Worm (Caenorhabditis elegans) whole organism, L4 larva: Measurements from ENCODE around the gene clec-5.
A peak's percentile ranks its signal among the peaks of the same experiment; 100 is the strongest.

Source experiments
- D1046.2 ChIP-seq: fragments of 200-800 bp; sonication (Bioruptor generic); IDR thresholded peaks from 2 replicates; pipeline ENCODE4 v1.3.6; 2022; ENCODE audit warnings: missing genetic modification characterization, missing compliant biosample characterization
- Y105C5A.15 ChIP-seq: fragments of 200-800 bp; sonication (Bioruptor generic); IDR thresholded peaks from 2 replicates; pipeline ENCODE4 v1.3.6; 2022; ENCODE audit warnings: missing genetic modification characterization, missing compliant biosample characterization
- Y48G9A.11 ChIP-seq: fragments of 200-800 bp; sonication (Bioruptor generic); IDR thresholded peaks from 2 replicates; pipeline ENCODE4 v1.3.6; 2022; ENCODE audit warnings: missing genetic modification reagents, missing genetic modification characterization, missing compliant biosample characterization
- aha-1 ChIP-seq: fragments of 150-350 bp; peaks from one replicate; lab custom pipeline; 2014; ENCODE audit warnings: missing biosample characterization, missing genetic modification characterization
- aly-2 ChIP-seq: sonication (generic microtip); optimal IDR thresholded peaks from 2 replicates; lab custom pipeline; 2018; ENCODE audit warnings: missing biosample characterization, missing genetic modification characterization
- ama-1 ChIP-seq: fragments of 150-350 bp; optimal IDR thresholded peaks from 2 replicates; lab custom pipeline; 2014; ENCODE audit warnings: inconsistent platforms, mixed read lengths
- arid-1 ChIP-seq: fragments of 200-800 bp; sonication (Bioruptor generic); conservative IDR thresholded peaks from 2 replicates; pipeline ENCODE4 v1.3.6; 2022; ENCODE audit warnings: missing genetic modification reagents, missing genetic modification characterization, missing compliant biosample characterization
- daf-16 ChIP-seq, 3 experiments: sonication (generic microtip); optimal IDR thresholded peaks; 2 replicates each; lab custom pipeline; 2016 to 2017; ENCODE audit warnings: missing genetic modification characterization in 3 of 3, missing genetic modification reagents in 3 of 3, mild to moderate bottlenecking in 2 of 3, missing compliant biosample characterization in 2 of 3, missing biosample characterization in 1 of 3, moderate library complexity in 1 of 3
- daf-19 ChIP-seq: fragments of 200-800 bp; sonication (Bioruptor generic); conservative IDR thresholded peaks from 2 replicates; pipeline ENCODE4 v1.3.6; 2022; ENCODE audit warnings: missing genetic modification characterization, missing compliant biosample characterization
- dmd-8 ChIP-seq: fragments of 200-800 bp; sonication (Bioruptor generic); IDR thresholded peaks from 2 replicates; pipeline ENCODE4 v1.3.6; 2022; ENCODE audit warnings: missing genetic modification characterization, missing compliant biosample characterization
- dmd-9 ChIP-seq: fragments of 200-800 bp; sonication (Bioruptor generic); IDR thresholded peaks from 2 replicates; pipeline ENCODE4 v1.3.6; 2022; ENCODE audit warnings: missing genetic modification reagents, missing genetic modification characterization, missing compliant biosample characterization
- duxl-1 ChIP-seq: sonication (generic microtip); optimal IDR thresholded peaks from 2 replicates; lab custom pipeline; 2016; ENCODE audit warnings: mild to moderate bottlenecking, missing genetic modification characterization, moderate library complexity, missing compliant biosample characterization; ENCODE audit not compliant: poor library complexity
- dve-1 ChIP-seq: sonication (generic microtip); optimal IDR thresholded peaks from 2 replicates; lab custom pipeline; 2017; ENCODE audit warnings: antibody characterized with exemption, mild to moderate bottlenecking, missing genetic modification characterization, missing compliant biosample characterization; ENCODE audit not compliant: insufficient read depth
- fos-1 ChIP-seq: fragments of 150-350 bp; optimal IDR thresholded peaks from 2 replicates; lab custom pipeline; 2014; ENCODE audit warnings: missing biosample characterization, missing genetic modification characterization
- gei-8 ChIP-seq: fragments of 200-800 bp; sonication (Bioruptor generic); optimal IDR thresholded peaks from 2 replicates; lab custom pipeline; 2018; ENCODE audit warnings: mild to moderate bottlenecking, missing genetic modification characterization, missing compliant biosample characterization
- lin-1 ChIP-seq: fragments of 200-800 bp; sonication (Bioruptor generic); IDR thresholded peaks from 2 replicates; pipeline ENCODE4 v1.3.6; 2022; ENCODE audit warnings: missing genetic modification reagents, missing genetic modification characterization, missing compliant biosample characterization
- lin-13 ChIP-seq: fragments of 150-350 bp; optimal IDR thresholded peaks from 2 replicates; lab custom pipeline; 2014; ENCODE audit warnings: missing biosample characterization, missing genetic modification reagents, missing genetic modification characterization
- lin-29 ChIP-seq: fragments of 200-800 bp; sonication (Bioruptor generic); IDR thresholded peaks from 2 replicates; pipeline ENCODE4 v1.3.6; 2022; ENCODE audit warnings: missing genetic modification reagents, missing genetic modification characterization, missing compliant biosample characterization
- lin-39 ChIP-seq: fragments of 150-350 bp; optimal IDR thresholded peaks from 2 replicates; lab custom pipeline; 2014; ENCODE audit warnings: missing biosample characterization, missing genetic modification reagents, missing genetic modification characterization
- lir-3 ChIP-seq: sonication (generic microtip); optimal IDR thresholded peaks from 2 replicates; lab custom pipeline; 2016; ENCODE audit warnings: mild to moderate bottlenecking, missing genetic modification characterization, missing compliant biosample characterization
- madf-5 ChIP-seq, 2 experiments: fragments of 200-800 bp; sonication (Bioruptor generic); IDR thresholded peaks; 2 replicates each; pipeline ENCODE4 v1.3.6; 2022; ENCODE audit warnings: missing compliant biosample characterization in 2 of 2, missing genetic modification characterization in 2 of 2
- mxl-2 ChIP-seq: fragments of 200-800 bp; sonication (Bioruptor generic); conservative IDR thresholded peaks from 2 replicates; pipeline ENCODE4 v1.3.6; 2022; ENCODE audit warnings: missing genetic modification reagents, missing genetic modification characterization, missing compliant biosample characterization
- nhr-102 ChIP-seq: sonication (generic microtip); optimal IDR thresholded peaks from 2 replicates; lab custom pipeline; 2016; ENCODE audit warnings: mild to moderate bottlenecking, missing genetic modification characterization, moderate library complexity, missing compliant biosample characterization
- nhr-111 ChIP-seq: fragments of 200-800 bp; sonication (Bioruptor generic); optimal IDR thresholded peaks from 2 replicates; lab custom pipeline; 2018; ENCODE audit warnings: mild to moderate bottlenecking, missing genetic modification characterization, missing compliant biosample characterization
- nhr-25 ChIP-seq: sonication (generic microtip); optimal IDR thresholded peaks from 2 replicates; lab custom pipeline; 2017; ENCODE audit warnings: missing genetic modification characterization, mild to moderate bottlenecking, missing compliant biosample characterization, antibody characterized with exemption, moderate library complexity, borderline replicate concordance; ENCODE audit not compliant: insufficient read depth
- nhr-28 ChIP-seq: fragments of 150-350 bp; optimal IDR thresholded peaks from 2 replicates; lab custom pipeline; 2014; ENCODE audit warnings: missing biosample characterization, missing genetic modification characterization
- nhr-42 ChIP-seq: fragments of 200-800 bp; sonication (Bioruptor generic); IDR thresholded peaks from 2 replicates; pipeline ENCODE4 v1.3.6; 2022; ENCODE audit warnings: missing genetic modification characterization, missing compliant biosample characterization
- nhr-76 ChIP-seq: fragments of 150-350 bp; optimal IDR thresholded peaks from 2 replicates; lab custom pipeline; 2014; ENCODE audit warnings: missing biosample characterization, missing genetic modification characterization
- pqm-1 ChIP-seq: sonication (generic microtip); optimal IDR thresholded peaks from 2 replicates; lab custom pipeline; 2017; ENCODE audit warnings: missing biosample characterization, missing genetic modification characterization
- set-16 ChIP-seq: fragments of 200-800 bp; sonication (Bioruptor generic); IDR thresholded peaks from 2 replicates; pipeline ENCODE4 v1.3.6; 2022; ENCODE audit warnings: missing genetic modification reagents, missing genetic modification characterization, missing compliant biosample characterization
- unc-130 ChIP-seq: sonication (generic microtip); optimal IDR thresholded peaks from 2 replicates; lab custom pipeline; 2016; ENCODE audit warnings: missing genetic modification reagents, missing genetic modification characterization, missing compliant biosample characterization
- unc-39 ChIP-seq: sonication (generic microtip); optimal IDR thresholded peaks from 2 replicates; lab custom pipeline; 2017; ENCODE audit warnings: missing biosample characterization, missing genetic modification characterization
- unc-62 ChIP-seq, 3 experiments: fragments of 150-350 bp in 1 of 3; sonication (generic microtip); optimal IDR thresholded peaks in 2 of 3; peaks in 1 of 3; 1 replicate in 1 of 3; 2 replicates in 2 of 3; lab custom pipeline; 2014 to 2017; ENCODE audit warnings: missing biosample characterization in 3 of 3, missing genetic modification characterization in 3 of 3, missing genetic modification reagents in 3 of 3, missing genotype in 1 of 3
- zfp-3 ChIP-seq: fragments of 200-800 bp; sonication (Bioruptor generic); conservative IDR thresholded peaks from 2 replicates; pipeline ENCODE4 v1.3.6; 2022; ENCODE audit warnings: missing genetic modification reagents, missing genetic modification characterization, missing compliant biosample characterization
- zip-2 ChIP-seq: fragments of 150-350 bp; optimal IDR thresholded peaks from 2 replicates; lab custom pipeline; 2014; ENCODE audit warnings: missing biosample characterization, missing genetic modification characterization
- ztf-11 ChIP-seq: fragments of 150-350 bp; optimal IDR thresholded peaks from 2 replicates; lab custom pipeline; 2014; ENCODE audit warnings: missing biosample characterization, missing genetic modification characterization
- ztf-7 ChIP-seq: fragments of 150-350 bp; optimal IDR thresholded peaks from 2 replicates; lab custom pipeline; 2014; ENCODE audit warnings: missing biosample characterization, missing genetic modification characterization

clec-5 gene

DNA sequence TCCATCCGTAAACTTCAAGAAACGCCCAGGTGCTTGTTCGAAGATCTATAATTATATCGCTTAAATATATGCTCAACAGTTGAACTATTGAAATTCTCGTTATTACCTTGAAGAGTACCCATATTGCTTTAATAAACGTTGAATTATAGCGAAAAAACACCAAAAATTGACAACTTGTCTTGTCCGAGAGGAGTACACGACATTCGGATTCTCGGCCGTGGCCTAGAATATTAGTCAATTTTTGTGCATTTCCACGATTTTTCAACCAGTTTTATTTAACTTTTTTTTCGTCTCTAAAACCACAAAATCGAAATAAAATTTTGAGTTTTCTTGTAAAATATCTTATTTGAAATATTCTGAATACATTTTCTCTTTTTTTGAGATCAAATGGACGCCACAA is 28.9 kb upstream of the clec-5 start, which contains the start of the genes F26F4.9 and cee-1 (continued):
- TF ChIP-seq set-16, result no peak
- TF ChIP-seq nhr-25 (tag; lab: Kevin White, UChicago), result no peak
- TF ChIP-seq ztf-7 (tag; lab: Kevin White, UChicago), result no peak
- no peak for TF ChIP-seq nhr-111 (GFP tag; lab: Kevin White, UChicago)
- TF ChIP-seq daf-19 (GFP tag; lab: Robert Waterston, UW), result no peak
- TF ChIP-seq unc-130, result peak; percentile 86
- TF ChIP-seq lir-3, result no peak
- peak; percentile 44 for TF ChIP-seq dve-1 (tag; lab: Kevin White, UChicago)
- no peak for TF ChIP-seq zfp-3 (GFP tag; lab: Robert Waterston, UW)

DNA sequence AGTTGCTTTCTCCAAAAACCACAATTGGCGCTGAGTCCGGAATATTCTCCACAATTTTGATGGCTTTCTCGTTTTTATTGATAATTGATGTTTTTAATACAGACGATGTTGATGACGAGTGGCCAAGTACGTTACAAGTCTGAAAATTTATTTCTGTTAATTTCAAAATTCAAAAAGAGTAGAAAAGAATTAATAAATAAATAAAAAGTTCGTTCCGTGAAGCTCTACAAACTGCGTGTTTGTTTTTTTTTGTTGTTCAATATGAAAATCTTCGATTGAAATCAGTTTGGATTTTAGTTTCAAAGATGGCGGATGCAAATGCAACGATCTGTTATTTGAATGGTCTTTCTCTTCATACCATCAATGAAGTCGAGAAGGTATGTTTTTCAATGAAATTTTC is 27.6 kb upstream of the clec-5 start, which contains the start of gene F26F4.2:
Gene F26F4.2 (plus strand): TSS at position 301 of the 400 bp plus-strand sequence.
- TF ChIP-seq arid-1 (GFP tag; lab: Robert Waterston, UW) (no peak), unc-62 (GFP tag; optimal IDR thresholded peaks at IDR 0.05 in 1 of 2; lab: Kevin White, UChicago) (no peak), unc-62 (tag; optimal IDR thresholded peaks at IDR 0.05; lab: Kevin White, UChicago) (no peak), dmd-9 (GFP tag; lab: Robert Waterston, UW) (no peak), lin-1 (GFP tag; lab: Robert Waterston, UW) (no peak), nhr-28 (tag; lab: Kevin White, UChicago) (no peak), D1046.2 (GFP tag; lab: Robert Waterston, UW) (no peak), lin-29 (GFP tag; lab: Robert Waterston, UW) (no peak), zip-2 (tag; lab: Kevin White, UChicago) (no peak), nhr-25 (tag; lab: Kevin White, UChicago) (no peak), daf-16 (GFP tag; optimal IDR thresholded peaks at IDR 0.05; lab: Kevin White, UChicago) (no peak), daf-16 (tag; optimal IDR thresholded peaks at IDR 0.05; lab: Kevin White, UChicago) (no peak), nhr-76 (no peak), ama-1 (no peak), nhr-102 (tag; lab: Kevin White, UChicago) (no peak)
- TF ChIP-seq, all 104 proteins: peak for 0

DNA sequence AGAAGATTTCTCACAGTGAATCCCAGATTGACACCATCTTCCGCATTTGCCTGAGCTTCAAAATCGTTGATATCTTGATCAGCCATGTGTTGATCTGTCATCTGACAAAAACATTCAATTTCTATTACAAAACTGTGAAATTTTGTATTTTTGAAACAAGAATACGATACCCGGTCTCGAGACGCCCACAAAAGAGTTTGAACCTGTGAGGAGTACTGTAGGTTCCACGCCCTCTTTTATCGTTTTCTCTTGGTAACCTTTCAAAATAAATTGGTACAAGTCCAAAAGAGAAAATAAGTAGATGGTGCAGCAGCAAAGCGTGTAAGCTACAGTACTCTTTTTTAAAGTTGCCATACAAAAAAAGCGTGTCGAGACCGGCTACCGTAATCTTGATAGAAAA is 26.5 kb upstream of the clec-5 start, which contains the start of gene F26F4.12:
Gene F26F4.12 (minus strand): TSS at position 101 of the 400 bp plus-strand sequence.
- TF ChIP-seq fos-1 (tag; lab: Kevin White, UChicago) (no peak), lin-39 (tag; lab: Kevin White, UChicago) (no peak), ztf-11 (tag; lab: Kevin White, UChicago) (no peak), aly-2 (tag; lab: Kevin White, UChicago) (no peak), nhr-111 (GFP tag; lab: Kevin White, UChicago) (no peak), duxl-1 (tag; lab: Kevin White, UChicago) (no peak), Y48G9A.11 (GFP tag; lab: Robert Waterston, UW) (no peak), Y105C5A.15 (GFP tag; lab: Robert Waterston, UW) (no peak), mxl-2 (GFP tag; lab: Robert Waterston, UW) (no peak), dmd-8 (GFP tag; lab: Robert Waterston, UW) (no peak), aha-1 (tag; lab: Kevin White, UChicago) (no peak), unc-39 (tag; lab: Kevin White, UChicago) (no peak), lin-13 (GFP tag; lab: Kevin White, UChicago) (no peak), pqm-1 (no peak), madf-5 (GFP tag; IDR thresholded peaks at IDR 0.05; lab: Robert Waterston, UW) (no peak), gei-8 (GFP tag; lab: Kevin White, UChicago) (no peak), nhr-42 (no peak)
- TF ChIP-seq, all 104 proteins: peak for 0
